Fruit fly (Drosophila melanogaster): ENCODE data around the gene CG31697.

Gene CG31697

dm6 chr2L:19535234-19535633 lies at the start of gene CG31697:
TSS of gene CG31697 (plus strand) at chr2L:19535448.
- TF ChIP-seq noc (tag; optimal IDR thresholded peaks at IDR 0.05): no peak

- TF ChIP-seq noc (tag; optimal IDR thresholded peaks at IDR 0.05): no peak
Observed at dm6 chr2L:19487190-19487589, 48.1 kb upstream of the CG31697 start, which contains the start of gene CG13083. TSS of gene CG13083 (plus strand) at chr2L:19487490.

- TF ChIP-seq noc (tag; optimal IDR thresholded peaks at IDR 0.05): peak; percentile 80
Observed at dm6 chr2L:19489997-19490461, 45.2 kb upstream of the CG31697 start, which contains the start of the genes CG10194 and CG18094. TSS of gene CG10194 (minus strand) at chr2L:19490104. TSS of gene CG18094 (plus strand) at chr2L:19490262.

dm6 chr2L:19492934-19493686 lies 42.1 kb upstream of the CG31697 start, which contains the start of the genes swm and Ctu2:
TSS of gene swm (plus strand) at chr2L:19493251.
TSS of gene Ctu2 (minus strand) at chr2L:19493253.
- peak; percentile 87 for TF ChIP-seq noc (tag; optimal IDR thresholded peaks at IDR 0.05)

dm6 chr2L:19497983-19498382 lies 37.3 kb upstream of the CG31697 start, which contains the start of gene Top3alpha:
TSS of gene Top3alpha (plus strand) at chr2L:19498168.
- TF ChIP-seq noc (tag; optimal IDR thresholded peaks at IDR 0.05): no peak

dm6 chr2L:19506323-19506722 lies 28.9 kb upstream of the CG31697 start:
- no peak for TF ChIP-seq noc (tag; optimal IDR thresholded peaks at IDR 0.05)

dm6 chr2L:19508361-19508918 lies 26.8 kb upstream of the CG31697 start, which contains the start of gene cyst:
TSS of gene cyst (minus strand) at chr2L:19508764.
- TF ChIP-seq noc (tag; optimal IDR thresholded peaks at IDR 0.05): no peak

- TF ChIP-seq noc (tag; optimal IDR thresholded peaks at IDR 0.05): no peak
Observed at dm6 chr2L:19512184-19512583, 23.1 kb upstream of the CG31697 start.

dm6 chr2L:19516062-19516461 lies 19.2 kb upstream of the CG31697 start:
- no peak for TF ChIP-seq noc (tag; optimal IDR thresholded peaks at IDR 0.05)

- TF ChIP-seq noc (tag; optimal IDR thresholded peaks at IDR 0.05): no peak
Observed at dm6 chr2L:19517154-19517814, 18.0 kb upstream of the CG31697 start, which contains the start of gene Hasp. TSS of gene Hasp (minus strand) at chr2L:19517204.

- TF ChIP-seq noc (tag; optimal IDR thresholded peaks at IDR 0.05): no peak
Observed at dm6 chr2L:19518636-19519086, 16.6 kb upstream of the CG31697 start, which contains the start of gene CG10132. TSS of gene CG10132 (plus strand) at chr2L:19518824.

dm6 chr2L:19519611-19520010 lies 15.6 kb upstream of the CG31697 start:
- no peak for TF ChIP-seq noc (tag; optimal IDR thresholded peaks at IDR 0.05)

dm6 chr2L:19526316-19526715 lies 8.9 kb upstream of the CG31697 start, which contains the start of the genes Dpm1 and CG10137:
TSS of gene Dpm1 (minus strand) at chr2L:19526368.
TSS of gene CG10137 (plus strand) at chr2L:19526686.
- no peak for TF ChIP-seq noc (tag; optimal IDR thresholded peaks at IDR 0.05)

- TF ChIP-seq noc (tag; optimal IDR thresholded peaks at IDR 0.05): no peak
Observed at dm6 chr2L:19526844-19527243, 8.4 kb upstream of the CG31697 start.

- TF ChIP-seq noc (tag; optimal IDR thresholded peaks at IDR 0.05): peak; percentile 100
Observed at dm6 chr2L:19528308-19528707, 6.9 kb upstream of the CG31697 start.

dm6 chr2L:19530092-19530491 lies 5.2 kb upstream of the CG31697 start, which contains the start of gene CG10165:
TSS of gene CG10165 (minus strand) at chr2L:19530305.
- TF ChIP-seq noc (tag; optimal IDR thresholded peaks at IDR 0.05): no peak

Data from whole organism, larva.